Worm (Caenorhabditis elegans): ENCODE results near the gene C01G12.5.
A peak's percentile ranks its signal among the peaks of the same experiment; 100 is the strongest.

The C01G12.5 gene

ce11 chrII:14611307-14611706 is 24.0 kb upstream of the C01G12.5 start:
- no peak for TF ChIP-seq lin-40 (tag; optimal IDR thresholded peaks at IDR 0.05)
- no peak for TF ChIP-seq hmg-1.2 (GFP tag; IDR thresholded peaks at IDR 0.05)
- TF ChIP-seq F49E8.2 (tag; optimal IDR thresholded peaks at IDR 0.05; ENCODE audit: insufficient read depth), result no peak
- no peak for TF ChIP-seq zfh-2 (GFP tag; conservative IDR thresholded peaks at IDR 0.05)
- TF ChIP-seq ZK185.1 (tag; optimal IDR thresholded peaks at IDR 0.05; ENCODE audit: poor library complexity, severe bottlenecking), result no peak

- TF ChIP-seq ama-1 (optimal IDR thresholded peaks at IDR 0.05) (peak; percentile 35), ama-1 (GFP tag; optimal IDR thresholded peaks at IDR 0.05) (no peak), Y53F4B.3 (GFP tag; IDR thresholded peaks at IDR 0.05) (no peak)
Observed at ce11 chrII:14610492-14611142, 23.3 kb upstream of the C01G12.5 start.

- TF ChIP-seq ztf-18 (tag; optimal IDR thresholded peaks at IDR 0.05) (no peak), F52B5.7 (tag; optimal IDR thresholded peaks at IDR 0.05) (peak; percentile 1)
Observed at ce11 chrII:14609297-14609937, 22.1 kb upstream of the C01G12.5 start.

- TF ChIP-seq Y79H2A.3 (GFP tag; conservative IDR thresholded peaks at IDR 0.05) (no peak), nhr-27 (tag; optimal IDR thresholded peaks at IDR 0.05) (no peak), nfya-1 (tag; optimal IDR thresholded peaks at IDR 0.05; ENCODE audit: borderline replicate concordance, insufficient read depth) (no peak), nhr-120 (GFP tag; IDR thresholded peaks at IDR 0.05) (no peak), ama-1 (optimal IDR thresholded peaks at IDR 0.05) (peak; percentile 40), ama-1 (GFP tag; optimal IDR thresholded peaks at IDR 0.05) (no peak), K11D2.4 (GFP tag; IDR thresholded peaks at IDR 0.05) (no peak), attf-5 (GFP tag; optimal IDR thresholded peaks at IDR 0.05) (no peak)
Observed at ce11 chrII:14608508-14608907, 21.2 kb upstream of the C01G12.5 start.

- TF ChIP-seq hlh-26 (GFP tag; conservative IDR thresholded peaks at IDR 0.05) (no peak), lsy-27 (tag; optimal IDR thresholded peaks at IDR 0.05; ENCODE audit: borderline replicate concordance, insufficient read depth) (no peak), C06A6.2 (GFP tag; conservative IDR thresholded peaks at IDR 0.05) (no peak), Y53G8AR.9 (GFP tag; conservative IDR thresholded peaks at IDR 0.05) (0 out of 2 replicates have a peak, but pooled peaks have one; percentile 40), nfya-1 (tag; optimal IDR thresholded peaks at IDR 0.05; ENCODE audit: borderline replicate concordance, insufficient read depth) (no peak), F57C9.4 (tag; optimal IDR thresholded peaks at IDR 0.05) (no peak)
Observed at ce11 chrII:14606172-14606571, 18.9 kb upstream of the C01G12.5 start, which contains the start of gene arl-3. Gene arl-3, plus strand, starts transcription at chrII:14606472.

- no peak for TF ChIP-seq die-1 (tag; optimal IDR thresholded peaks at IDR 0.05)
- TF ChIP-seq B0336.3 (GFP tag; IDR thresholded peaks at IDR 0.05), result no peak
- no peak for TF ChIP-seq nhr-27 (tag; optimal IDR thresholded peaks at IDR 0.05)
- TF ChIP-seq zim-3 (tag; optimal IDR thresholded peaks at IDR 0.05), result no peak
- no peak for TF ChIP-seq lin-40 (tag; optimal IDR thresholded peaks at IDR 0.05)
- TF ChIP-seq aptf-3 (GFP tag; IDR thresholded peaks at IDR 0.05), result no peak
- no peak for TF ChIP-seq rec-8 (tag; optimal IDR thresholded peaks at IDR 0.05)
- peak; percentile 32 for TF ChIP-seq ceh-27 (GFP tag; optimal IDR thresholded peaks at IDR 0.05)
- no peak for TF ChIP-seq unc-130 (GFP tag; optimal IDR thresholded peaks at IDR 0.05)
- TF ChIP-seq lin-26 (GFP tag; IDR thresholded peaks at IDR 0.05), result no peak
- TF ChIP-seq Y53G8AR.9 (GFP tag; conservative IDR thresholded peaks at IDR 0.05), result 0 out of 2 replicates have a peak, but pooled peaks have one; percentile 34
Observed at ce11 chrII:14605479-14605878, 18.2 kb upstream of the C01G12.5 start, which contains the start of gene F19H8.2. Gene F19H8.2, minus strand, starts transcription at chrII:14605869.

Measured in whole organism, young adult.